Fruit fly (Drosophila melanogaster): ENCODE results near the gene heph.

heph gene

DNA sequence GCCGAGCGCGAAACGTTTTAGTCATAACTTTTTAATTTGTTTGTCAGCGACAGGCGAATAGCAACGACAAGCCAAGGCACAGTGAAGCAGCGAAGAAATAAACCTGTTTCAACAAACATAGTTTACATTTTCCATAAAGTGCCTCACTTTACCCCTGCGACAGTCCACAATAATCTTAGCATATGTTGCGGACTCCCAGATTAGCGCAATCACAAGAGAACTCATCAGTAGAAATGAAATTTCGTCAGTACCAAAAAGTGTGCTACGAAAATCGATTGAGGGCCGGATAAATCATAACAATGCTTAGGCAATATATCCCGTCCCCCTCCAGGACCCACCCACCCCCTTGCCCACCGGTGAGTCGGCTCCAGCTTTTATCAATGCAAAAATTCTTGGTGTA is 86.9 kb downstream of the heph start:
- TF ChIP-seq Hr78 (GFP tag; optimal IDR thresholded peaks at IDR 0.05) (no peak), Vsx2 (GFP tag; optimal IDR thresholded peaks at IDR 0.05; ENCODE audit: partially characterized antibody) (peak; percentile 54), N (GFP tag; optimal IDR thresholded peaks at IDR 0.05) (peak; percentile 52), CG32264 (GFP tag; optimal IDR thresholded peaks at IDR 0.05) (no peak), h (GFP tag; optimal IDR thresholded peaks at IDR 0.05) (no peak), Myc (optimal IDR thresholded peaks at IDR 0.05) (peak; percentile 13), Mio (GFP tag; optimal IDR thresholded peaks at IDR 0.05) (no peak)

DNA sequence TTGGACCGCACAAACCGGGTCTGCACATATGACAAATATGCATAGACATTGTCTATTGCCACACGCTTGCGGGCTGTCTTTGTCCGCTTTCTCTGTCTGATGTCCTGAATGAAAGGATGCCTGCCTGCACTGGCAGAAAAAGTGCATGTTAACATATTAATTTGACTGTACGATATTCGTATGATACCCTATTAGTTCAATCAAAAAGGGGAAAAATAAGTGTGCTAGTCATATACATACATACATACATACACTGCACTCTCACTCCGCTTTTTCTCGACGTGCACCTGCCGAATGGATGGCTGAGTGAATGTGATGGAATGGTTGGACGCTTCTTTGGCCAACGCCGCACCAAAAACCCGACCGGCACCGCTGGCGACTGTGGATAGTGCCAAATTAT is 113.7 kb downstream of the heph start:
- TF ChIP-seq foxo (GFP tag; optimal IDR thresholded peaks at IDR 0.05) (peak in 1 of 2 experiments; percentile 14), h (GFP tag; optimal IDR thresholded peaks at IDR 0.05) (peak; percentile 4), HLH106 (tag; optimal IDR thresholded peaks at IDR 0.05) (peak; percentile 3), Hr83 (GFP tag; optimal IDR thresholded peaks at IDR 0.05; ENCODE audit: poor library complexity, severe bottlenecking) (no peak)

DNA sequence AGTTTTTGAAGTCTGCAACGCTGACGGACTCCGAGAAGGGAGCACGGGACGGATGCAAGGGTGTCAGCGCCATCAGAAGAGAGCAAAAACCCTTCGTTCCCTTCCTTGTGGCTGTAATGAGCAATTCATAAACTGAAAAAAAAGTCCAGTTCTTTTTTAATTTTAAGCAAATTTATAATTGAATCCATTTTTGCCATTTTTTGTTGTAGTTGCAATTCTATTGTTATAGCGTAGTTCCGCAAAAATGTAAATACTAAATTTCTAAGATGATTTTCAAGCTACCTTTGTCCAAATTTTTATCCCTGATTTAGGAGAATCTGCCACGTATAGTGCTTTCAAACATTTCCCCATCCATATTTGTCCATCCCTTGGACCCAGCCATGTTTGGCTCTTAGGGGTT is 130.6 kb downstream of the heph start:
- TF ChIP-seq dmrt93B (GFP tag; optimal IDR thresholded peaks at IDR 0.05) (no peak), Rel (GFP tag; optimal IDR thresholded peaks at IDR 0.05) (no peak), Rel (tag; optimal IDR thresholded peaks at IDR 0.05) (no peak), woc (GFP tag; optimal IDR thresholded peaks at IDR 0.05) (no peak), usp (GFP tag; optimal IDR thresholded peaks at IDR 0.05) (no peak), brk (GFP tag; optimal IDR thresholded peaks at IDR 0.05) (no peak), Dfd (GFP tag; optimal IDR thresholded peaks at IDR 0.05) (no peak), Hnf4 (GFP tag; optimal IDR thresholded peaks at IDR 0.05) (no peak), OdsH (GFP tag; optimal IDR thresholded peaks at IDR 0.05) (no peak), sv (GFP tag; optimal IDR thresholded peaks at IDR 0.05) (no peak), dl (GFP tag; optimal IDR thresholded peaks at IDR 0.05; ENCODE audit: insufficient read depth in 1 of 2, partially characterized antibody in 2 of 2) (no peak), sage (GFP tag; optimal IDR thresholded peaks at IDR 0.05) (no peak), br (GFP tag; optimal IDR thresholded peaks at IDR 0.05) (no peak), tai (GFP tag; optimal IDR thresholded peaks at IDR 0.05) (no peak), dsf (GFP tag; optimal IDR thresholded peaks at IDR 0.05; ENCODE audit: borderline replicate concordance) (no peak), Vsx2 (GFP tag; optimal IDR thresholded peaks at IDR 0.05; ENCODE audit: partially characterized antibody) (no peak), Mio (GFP tag; optimal IDR thresholded peaks at IDR 0.05) (no peak), CG32264 (GFP tag; optimal IDR thresholded peaks at IDR 0.05) (no peak)

DNA sequence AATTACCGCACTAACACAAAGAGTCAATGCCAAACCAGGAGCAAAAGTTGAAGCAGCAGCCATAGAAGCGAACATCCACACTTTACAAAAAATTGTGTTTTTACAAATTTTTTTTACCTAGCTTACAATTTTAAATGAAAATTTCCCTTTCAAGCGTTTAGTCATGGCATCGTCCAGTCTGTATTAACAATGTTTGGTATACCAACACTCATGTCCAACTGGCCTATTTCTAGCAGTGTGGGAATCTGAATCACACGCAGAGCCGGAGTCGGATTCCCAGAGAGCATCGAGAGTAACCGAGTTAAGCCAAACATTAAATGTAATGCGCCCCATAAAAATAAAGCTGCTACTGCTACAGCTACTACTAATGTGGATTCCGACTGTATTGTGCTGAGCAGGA is 132.7 kb downstream of the heph start:
- TF ChIP-seq br (GFP tag; optimal IDR thresholded peaks at IDR 0.05) = no peak

DNA sequence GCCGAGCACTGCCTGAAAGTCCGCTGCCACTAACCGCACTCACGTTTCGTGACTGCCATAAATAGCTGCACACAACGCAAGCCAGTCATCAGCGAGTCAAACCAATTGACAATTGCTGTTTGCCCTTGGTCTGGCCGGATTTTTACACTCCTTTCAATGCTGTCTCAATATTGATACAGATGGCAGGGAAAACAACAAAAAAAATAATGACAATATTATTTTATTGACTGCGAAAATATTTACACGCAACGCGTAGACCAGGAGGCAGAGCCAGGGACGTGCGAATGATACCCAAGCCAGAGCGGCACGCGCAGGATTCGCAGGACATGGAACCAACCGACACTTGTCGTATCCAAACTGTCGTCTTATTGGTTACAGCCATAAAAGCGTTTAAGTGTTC is 137.0 kb downstream of the heph start:
- no peak for TF ChIP-seq Hr78 (GFP tag; optimal IDR thresholded peaks at IDR 0.05)
- no peak for TF ChIP-seq dl (GFP tag; optimal IDR thresholded peaks at IDR 0.05; ENCODE audit: insufficient read depth in 1 of 2, partially characterized antibody in 2 of 2)
- TF ChIP-seq OdsH (GFP tag; optimal IDR thresholded peaks at IDR 0.05) = peak; percentile 67
- TF ChIP-seq tai (GFP tag; optimal IDR thresholded peaks at IDR 0.05) = no peak
- TF ChIP-seq CG32264 (GFP tag; optimal IDR thresholded peaks at IDR 0.05) = peak; percentile 80
- TF ChIP-seq usp (GFP tag; optimal IDR thresholded peaks at IDR 0.05) = no peak
- no peak for TF ChIP-seq N (GFP tag; optimal IDR thresholded peaks at IDR 0.05)
- no peak for TF ChIP-seq pan (optimal IDR thresholded peaks at IDR 0.05)
- no peak for TF ChIP-seq dsf (GFP tag; optimal IDR thresholded peaks at IDR 0.05; ENCODE audit: borderline replicate concordance)
- no peak for TF ChIP-seq GATAd (GFP tag; optimal IDR thresholded peaks at IDR 0.05)
- no peak for TF ChIP-seq brk (GFP tag; optimal IDR thresholded peaks at IDR 0.05)
- no peak for TF ChIP-seq Myc (optimal IDR thresholded peaks at IDR 0.05)
- TF ChIP-seq Dif (GFP tag; optimal IDR thresholded peaks at IDR 0.05; ENCODE audit: partially characterized antibody) = no peak
- TF ChIP-seq Abd-B (GFP tag; optimal IDR thresholded peaks at IDR 0.05) = no peak
- peak; percentile 31 for TF ChIP-seq psq (GFP tag; optimal IDR thresholded peaks at IDR 0.05)
- peak in 1 of 2 experiments; percentile 50 for TF ChIP-seq foxo (GFP tag; optimal IDR thresholded peaks at IDR 0.05)
- peak; percentile 73 for TF ChIP-seq rgr (GFP tag; optimal IDR thresholded peaks at IDR 0.05)
- TF ChIP-seq dmrt93B (GFP tag; optimal IDR thresholded peaks at IDR 0.05) = peak; percentile 37
- TF ChIP-seq Vsx2 (GFP tag; optimal IDR thresholded peaks at IDR 0.05; ENCODE audit: partially characterized antibody) = no peak
- TF ChIP-seq Dfd (GFP tag; optimal IDR thresholded peaks at IDR 0.05) = no peak
- TF ChIP-seq HLH106 (tag; optimal IDR thresholded peaks at IDR 0.05) = peak; percentile 40
- TF ChIP-seq fru (GFP tag; optimal IDR thresholded peaks at IDR 0.05) = peak; percentile 74
- TF ChIP-seq h (GFP tag; optimal IDR thresholded peaks at IDR 0.05) = peak; percentile 86
- TF ChIP-seq Mio (GFP tag; optimal IDR thresholded peaks at IDR 0.05) = no peak
- TF ChIP-seq CrebA (GFP tag; optimal IDR thresholded peaks at IDR 0.05; ENCODE audit: borderline replicate concordance) = no peak
- no peak for TF ChIP-seq jim (GFP tag; optimal IDR thresholded peaks at IDR 0.05)
- no peak for TF ChIP-seq CG9705 (GFP tag; optimal IDR thresholded peaks at IDR 0.05)
- no peak for TF ChIP-seq Sp1 (GFP tag; optimal IDR thresholded peaks at IDR 0.05)
- no peak for TF ChIP-seq ey (GFP tag; optimal IDR thresholded peaks at IDR 0.05)
- TF ChIP-seq lola (GFP tag; optimal IDR thresholded peaks at IDR 0.05) = no peak
- TF ChIP-seq Rel (GFP tag; optimal IDR thresholded peaks at IDR 0.05) = no peak
- TF ChIP-seq Rel (tag; optimal IDR thresholded peaks at IDR 0.05) = no peak
- TF ChIP-seq Hnf4 (GFP tag; optimal IDR thresholded peaks at IDR 0.05) = peak; percentile 71
- TF ChIP-seq woc (GFP tag; optimal IDR thresholded peaks at IDR 0.05) = no peak
- peak; percentile 96 for TF ChIP-seq Hr83 (GFP tag; optimal IDR thresholded peaks at IDR 0.05; ENCODE audit: poor library complexity, severe bottlenecking)
- TF ChIP-seq Jra (GFP tag; optimal IDR thresholded peaks at IDR 0.05) = no peak
- TF ChIP-seq sv (GFP tag; optimal IDR thresholded peaks at IDR 0.05) = no peak
- TF ChIP-seq sage (GFP tag; optimal IDR thresholded peaks at IDR 0.05) = no peak

Measured in whole organism, wandering third instar larva.